Fruit fly (Drosophila melanogaster): ENCODE data around the gene CG9098.

CG9098 gene

DNA sequence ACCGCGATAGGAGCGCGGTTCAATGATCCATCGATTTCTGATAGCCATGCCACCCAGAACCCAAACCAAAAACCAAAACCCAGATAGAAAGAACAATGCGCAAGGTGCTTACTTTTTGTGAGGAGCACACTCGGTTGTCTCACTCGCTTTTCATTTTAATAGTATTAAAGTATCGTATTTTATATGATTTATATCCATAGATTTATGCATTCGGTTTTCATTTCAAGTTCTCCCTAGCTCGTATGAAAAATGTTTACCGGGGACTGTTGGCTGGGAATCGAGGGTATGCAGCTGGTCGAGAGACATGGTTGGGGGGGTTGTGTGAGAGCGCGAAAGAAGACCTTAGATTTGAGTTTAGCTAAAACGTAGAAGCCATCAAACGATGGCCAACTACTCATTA lies 40.1 kb downstream of the CG9098 start (continued):
- peak; percentile 12 for TF ChIP-seq Hsf (GFP tag; optimal IDR thresholded peaks at IDR 0.05)
- peak; percentile 37 for TF ChIP-seq Oli (tag; optimal IDR thresholded peaks at IDR 0.05)
- no peak for TF ChIP-seq MTF-1 (GFP tag; optimal IDR thresholded peaks at IDR 0.05; ENCODE audit: borderline replicate concordance)
- no peak for TF ChIP-seq Rx (GFP tag; IDR thresholded peaks at IDR 0.05)
- peak; percentile 42 for TF ChIP-seq fd3F (GFP tag; optimal IDR thresholded peaks at IDR 0.05)
- TF ChIP-seq CG6654 (GFP tag; optimal IDR thresholded peaks at IDR 0.05), result no peak
- TF ChIP-seq ap (GFP tag; IDR thresholded peaks at IDR 0.05), result no peak
- 0 out of 2 replicates have a peak, but pooled peaks have one; percentile 11 for TF ChIP-seq CG31224 (GFP tag; IDR thresholded peaks at IDR 0.05)
- TF ChIP-seq unc-4 (GFP tag; IDR thresholded peaks at IDR 0.05; ENCODE audit: partially characterized antibody), result no peak
- peak; percentile 28; the same call in 1 of the 2 replicates for TF ChIP-seq CG9215 (GFP tag; IDR thresholded peaks at IDR 0.05)
- TF ChIP-seq cwo (GFP tag; optimal IDR thresholded peaks at IDR 0.05), result no peak
- 0 out of 2 replicates have a peak, but pooled peaks have one; percentile 34 for TF ChIP-seq cas (GFP tag; IDR thresholded peaks at IDR 0.05)
- no peak for TF ChIP-seq Sin3A (optimal IDR thresholded peaks at IDR 0.05)
- TF ChIP-seq bigmax (GFP tag; optimal IDR thresholded peaks at IDR 0.05), result no peak
- TF ChIP-seq pb (GFP tag; optimal IDR thresholded peaks at IDR 0.05), result no peak
- peak; percentile 57 for TF ChIP-seq CG9932 (GFP tag; IDR thresholded peaks at IDR 0.05)
- TF ChIP-seq CG6254 (GFP tag; optimal IDR thresholded peaks at IDR 0.05), result no peak
- TF ChIP-seq CG3281 (GFP tag; optimal IDR thresholded peaks at IDR 0.05), result peak; percentile 4
- TF ChIP-seq CG3847 (GFP tag; IDR thresholded peaks at IDR 0.05), result peak; percentile 40; the same call in 1 of the 2 replicates
- TF ChIP-seq CG7963 (GFP tag; IDR thresholded peaks at IDR 0.05; ENCODE audit: partially characterized antibody), result no peak
- no peak for TF ChIP-seq CG33557 (GFP tag; optimal IDR thresholded peaks at IDR 0.05)
- no peak for TF ChIP-seq CG5953 (GFP tag; IDR thresholded peaks at IDR 0.05)
- TF ChIP-seq Xbp1 (GFP tag; optimal IDR thresholded peaks at IDR 0.05), result peak; percentile 53
- no peak for TF ChIP-seq CG8359 (GFP tag; optimal IDR thresholded peaks at IDR 0.05; ENCODE audit: borderline replicate concordance)
- no peak for TF ChIP-seq Deaf1 (tag; optimal IDR thresholded peaks at IDR 0.05)
- no peak for TF ChIP-seq CG11398 (GFP tag; optimal IDR thresholded peaks at IDR 0.05)
- TF ChIP-seq Xrp1 (GFP tag; IDR thresholded peaks at IDR 0.05), result 0 out of 2 replicates have a peak, but pooled peaks have one; percentile 43
- TF ChIP-seq CG13287 (GFP tag; IDR thresholded peaks at IDR 0.05; ENCODE audit: partially characterized antibody), result no peak
- 0 out of 3 replicates have a peak, but pooled peaks have one; percentile 31 for TF ChIP-seq CG11093 (GFP tag; IDR thresholded peaks at IDR 0.05)
- TF ChIP-seq bsh (GFP tag; optimal IDR thresholded peaks at IDR 0.05), result peak in 1 of 2 experiments; percentile 59
- TF ChIP-seq Chrac-16 (GFP tag; optimal IDR thresholded peaks at IDR 0.05), result peak; percentile 4
- TF ChIP-seq CG32532 (GFP tag; IDR thresholded peaks at IDR 0.05), result peak; percentile 51; the same call in 1 of the 2 replicates
- no peak for TF ChIP-seq CG15696 (tag; optimal IDR thresholded peaks at IDR 0.05)
- TF ChIP-seq Abd-B (GFP tag; optimal IDR thresholded peaks at IDR 0.05), result peak; percentile 27
- TF ChIP-seq Doc2 (GFP tag; IDR thresholded peaks at IDR 0.05), result no peak; the same call in 1 of the 2 replicates
- peak; percentile 47 for TF ChIP-seq NfI (GFP tag; optimal IDR thresholded peaks at IDR 0.05)
- TF ChIP-seq CG6683 (GFP tag; optimal IDR thresholded peaks at IDR 0.05), result no peak
- peak; percentile 13 for TF ChIP-seq oc (tag; optimal IDR thresholded peaks at IDR 0.05)
- TF ChIP-seq lilli (GFP tag; optimal IDR thresholded peaks at IDR 0.05), result peak; percentile 66
- TF ChIP-seq Ada2b (GFP tag; IDR thresholded peaks at IDR 0.05), result peak; percentile 35; the same call in 1 of the 2 replicates
- no peak; the same call in 1 of the 2 replicates for TF ChIP-seq onecut (GFP tag; IDR thresholded peaks at IDR 0.05)
- no peak for TF ChIP-seq CG12299 (tag; optimal IDR thresholded peaks at IDR 0.05)
- TF ChIP-seq ken (GFP tag; IDR thresholded peaks at IDR 0.05), result peak; percentile 63; the same call in 1 of the 3 replicates
- no peak for TF ChIP-seq salm (tag; optimal IDR thresholded peaks at IDR 0.05)
- peak; percentile 44 for TF ChIP-seq CG12769 (tag; optimal IDR thresholded peaks at IDR 0.05)
- TF ChIP-seq lola (GFP tag; optimal IDR thresholded peaks at IDR 0.05), result peak in 1 of 3 experiments; percentile 6
- TF ChIP-seq chm (GFP tag; IDR thresholded peaks at IDR 0.05), result peak; percentile 73
- peak; percentile 21 for TF ChIP-seq CG7556 (GFP tag; optimal IDR thresholded peaks at IDR 0.05)
- TF ChIP-seq Mes4 (GFP tag; optimal IDR thresholded peaks at IDR 0.05), result no peak
- TF ChIP-seq CG11085 (GFP tag; IDR thresholded peaks at IDR 0.05), result peak; percentile 28; the same call in 1 of the 2 replicates

Data from whole organism, embryonic.